Worm (Caenorhabditis elegans): ENCODE data around the gene cln-3.1.

DNA sequence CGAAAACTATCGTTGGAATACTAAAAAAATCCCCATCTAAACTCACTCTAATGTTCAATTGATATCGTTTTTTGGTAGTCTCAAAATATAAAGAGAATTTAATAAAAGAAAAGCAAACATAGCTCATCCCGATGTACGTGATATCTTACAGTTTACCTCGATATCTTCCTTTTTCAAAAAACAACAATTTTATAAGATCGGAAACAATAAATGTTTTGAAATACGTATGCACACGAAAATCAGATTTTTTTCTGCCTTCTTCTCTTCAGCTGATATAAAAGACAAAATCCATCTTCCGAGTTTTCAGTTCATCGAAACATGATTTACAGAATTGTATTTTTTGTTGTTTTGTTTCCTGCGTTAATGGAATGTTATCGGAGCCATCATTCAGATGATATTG is 5.6 kb upstream of the cln-3.1 start, which contains the start of gene clec-222:
- no peak for TF ChIP-seq tbx-8 (GFP tag; optimal IDR thresholded peaks at IDR 0.05)
- TF ChIP-seq ces-1 (GFP tag; optimal IDR thresholded peaks at IDR 0.05): no peak
- no peak for TF ChIP-seq unc-62 (GFP tag; optimal IDR thresholded peaks at IDR 0.05)
- TF ChIP-seq ceh-39 (tag; optimal IDR thresholded peaks at IDR 0.05): no peak
- no peak for TF ChIP-seq elt-1 (tag; optimal IDR thresholded peaks at IDR 0.05; ENCODE audit: borderline replicate concordance, insufficient read depth)
- no peak for TF ChIP-seq snpc-4 (tag; optimal IDR thresholded peaks at IDR 0.05)
- no peak for TF ChIP-seq flh-1 (GFP tag; optimal IDR thresholded peaks at IDR 0.05)
- TF ChIP-seq pha-4 (tag; optimal IDR thresholded peaks at IDR 0.05): no peak
- TF ChIP-seq ceh-83 (GFP tag; optimal IDR thresholded peaks at IDR 0.05): no peak
- no peak for TF ChIP-seq elt-3 (tag; optimal IDR thresholded peaks at IDR 0.05)
- TF ChIP-seq nhr-237 (tag; optimal IDR thresholded peaks at IDR 0.05): no peak
- no peak for TF ChIP-seq nhr-76 (tag; optimal IDR thresholded peaks at IDR 0.05)
- no peak for TF ChIP-seq lsy-2 (tag; optimal IDR thresholded peaks at IDR 0.05)
- no peak for TF ChIP-seq sptf-1 (tag; optimal IDR thresholded peaks at IDR 0.05)
